Worm (Caenorhabditis elegans): ENCODE data around the gene Y39E4B.6.
A peak's percentile ranks its signal among the peaks of the same experiment; 100 is the strongest.

The Y39E4B.6 gene

ce11 chrIII:13062989-13063388, 7.6 kb upstream of the Y39E4B.6 start:
- TF ChIP-seq grh-1 (GFP tag; IDR thresholded peaks at IDR 0.05) (no peak), skn-1 (tag; optimal IDR thresholded peaks at IDR 0.05) (peak; percentile 8), rnt-1 (tag; optimal IDR thresholded peaks at IDR 0.05) (peak; percentile 60), efl-1 (optimal IDR thresholded peaks at IDR 0.05) (no peak), efl-1 (GFP tag; optimal IDR thresholded peaks at IDR 0.05 in 1 of 2) (peak in 1 of 2 experiments; percentile 93), vab-15 (tag; optimal IDR thresholded peaks at IDR 0.05) (peak; percentile 38), unc-130 (tag; optimal IDR thresholded peaks at IDR 0.05) (peak; percentile 15), sptf-1 (tag; optimal IDR thresholded peaks at IDR 0.05) (no peak)

DNA sequence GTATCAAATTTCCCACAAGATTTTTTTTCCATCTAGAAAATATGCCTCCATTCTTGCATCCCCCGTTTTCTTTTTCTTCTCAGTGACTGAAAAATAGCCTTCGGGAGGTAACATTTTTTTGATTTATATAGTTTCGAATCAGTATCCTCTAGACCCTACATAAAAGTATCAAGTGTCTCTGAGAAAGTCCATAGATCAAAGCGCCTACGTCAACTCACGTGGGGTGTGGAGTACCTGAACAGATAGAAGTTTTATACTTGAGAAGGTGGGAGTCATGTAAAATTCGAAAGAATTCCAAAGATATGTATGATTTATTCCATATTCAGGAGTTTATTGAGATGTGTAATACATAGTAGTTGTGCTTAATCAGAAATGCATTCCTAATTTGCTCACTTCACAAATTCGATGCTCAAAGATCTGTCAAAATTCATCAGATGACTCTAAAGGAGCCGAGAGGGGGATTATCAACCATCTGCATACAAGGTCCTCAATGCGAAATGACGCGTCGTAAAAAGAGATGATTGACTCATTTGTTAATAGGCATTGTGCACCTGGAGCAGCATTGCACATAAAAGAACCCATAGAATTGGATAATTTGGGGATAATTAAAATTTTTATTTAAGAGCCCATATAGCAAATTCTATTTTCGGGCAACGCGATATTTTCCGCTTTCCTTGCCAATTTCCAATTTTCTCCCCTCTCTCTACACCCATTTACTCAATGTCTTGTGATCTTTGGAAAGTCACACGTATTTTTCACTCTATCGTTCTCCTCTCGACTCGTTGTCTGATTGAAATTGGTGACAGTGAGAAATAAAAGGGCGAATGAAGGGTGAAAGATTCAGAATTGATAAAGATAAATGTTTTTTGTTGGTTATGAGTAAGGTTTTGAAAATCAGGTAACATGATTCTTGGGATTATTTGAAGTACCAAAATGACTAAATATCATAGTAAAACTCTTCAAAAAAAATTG, 6.1 kb upstream of the Y39E4B.6 start:
- TF ChIP-seq fos-1 (tag; optimal IDR thresholded peaks at IDR 0.05) (no peak), lin-15B (tag; optimal IDR thresholded peaks at IDR 0.05) (no peak), ceh-88 (GFP tag; IDR thresholded peaks at IDR 0.05) (no peak), F16B12.6 (tag; optimal IDR thresholded peaks at IDR 0.05) (no peak), lsy-2 (tag; optimal IDR thresholded peaks at IDR 0.05) (peak; percentile 22 to 54), hlh-4 (tag; optimal IDR thresholded peaks at IDR 0.05) (no peak), nhr-47 (tag; optimal IDR thresholded peaks at IDR 0.05) (peak; percentile 47), nhr-20 (tag; optimal IDR thresholded peaks at IDR 0.05) (peak; percentile 68), Y116A8C.19 (tag; optimal IDR thresholded peaks at IDR 0.05; ENCODE audit: borderline replicate concordance) (no peak), zip-4 (GFP tag; optimal IDR thresholded peaks at IDR 0.05) (no peak), pax-3 (tag; optimal IDR thresholded peaks at IDR 0.05) (peak; percentile 17), fkh-8 (tag; optimal IDR thresholded peaks at IDR 0.05) (peak; percentile 27), mep-1 (tag; optimal IDR thresholded peaks at IDR 0.05) (peak; percentile 55), ets-5 (GFP tag; IDR thresholded peaks at IDR 0.05) (no peak), nhr-11 (tag; optimal IDR thresholded peaks at IDR 0.05) (no peak), mdl-1 (tag; optimal IDR thresholded peaks at IDR 0.05) (peak in 1 of 2 experiments; percentile 61), lin-35 (GFP tag; optimal IDR thresholded peaks at IDR 0.05) (peak; percentile 7 to 69), unc-62 (GFP tag; optimal IDR thresholded peaks at IDR 0.05) (no peak), C16A3.4 (tag; optimal IDR thresholded peaks at IDR 0.05) (peak; percentile 63), elt-3 (tag; optimal IDR thresholded peaks at IDR 0.05) (peak in 2 of 6 experiments; percentile 11 to 13), sox-4 (tag; optimal IDR thresholded peaks at IDR 0.05) (peak; percentile 71), dsc-1 (tag; optimal IDR thresholded peaks at IDR 0.05) (peak; percentile 86), nhr-19 (GFP tag; conservative IDR thresholded peaks at IDR 0.05) (peak; percentile 50), dpl-1 (GFP tag; optimal IDR thresholded peaks at IDR 0.05) (peak in 2 of 3 experiments; percentile 0 to 12), ama-1 (optimal IDR thresholded peaks at IDR 0.05) (no peak), fkh-10 (GFP tag; optimal IDR thresholded peaks at IDR 0.05) (no peak), snu-23 (GFP tag; optimal IDR thresholded peaks at IDR 0.05) (peak; percentile 71), nhr-90 (tag; optimal IDR thresholded peaks at IDR 0.05; ENCODE audit: poor library complexity) (peak; percentile 22), grh-1 (GFP tag; IDR thresholded peaks at IDR 0.05) (no peak), ztf-11 (tag; optimal IDR thresholded peaks at IDR 0.05) (peak in 1 of 2 experiments; percentile 44), pag-3 (tag; optimal IDR thresholded peaks at IDR 0.05; ENCODE audit: borderline replicate concordance, insufficient read depth) (no peak), xbp-1 (tag; optimal IDR thresholded peaks at IDR 0.05) (no peak), blmp-1 (tag; optimal IDR thresholded peaks at IDR 0.05) (peak; percentile 42), nhr-71 (tag; optimal IDR thresholded peaks at IDR 0.05) (peak; percentile 66), lin-14 (GFP tag; optimal IDR thresholded peaks at IDR 0.05) (peak; percentile 82), ceh-82 (tag; optimal IDR thresholded peaks at IDR 0.05) (peak in 1 of 3 experiments; percentile 13), sptf-1 (tag; optimal IDR thresholded peaks at IDR 0.05) (no peak), lir-3 (tag; optimal IDR thresholded peaks at IDR 0.05; ENCODE audit: poor library complexity) (peak; percentile 46), lin-39 (tag; optimal IDR thresholded peaks at IDR 0.05) (no peak), swsn-7 (tag; optimal IDR thresholded peaks at IDR 0.05) (peak; percentile 19), nhr-85 (tag) (peak; percentile 87), vab-15 (tag; optimal IDR thresholded peaks at IDR 0.05) (peak; percentile 54), unc-130 (tag; optimal IDR thresholded peaks at IDR 0.05) (no peak), ceh-8 (GFP tag; optimal IDR thresholded peaks at IDR 0.05) (no peak)

All from whole organism, L1 larva.